Worm (Caenorhabditis elegans) whole organism, L2 larva: Measurements from ENCODE around the gene Y43F4A.4.

Experiments used
- C34F6.9 ChIP-seq: fragments of 150-350 bp; optimal IDR thresholded peaks from 2 replicates; lab custom pipeline; 2014; ENCODE audit warnings: missing biosample characterization, missing genetic modification characterization
- F13H6.1 ChIP-seq: sonication (generic microtip); optimal IDR thresholded peaks from 2 replicates; lab custom pipeline; 2016; ENCODE audit warnings: missing genetic modification characterization, missing compliant biosample characterization
- R02D3.7 ChIP-seq: fragments of 150-350 bp; optimal IDR thresholded peaks from 2 replicates; lab custom pipeline; 2014; ENCODE audit warnings: missing biosample characterization, missing genetic modification characterization
- Y55F3AM.14 ChIP-seq: fragments of 200-800 bp; sonication (Bioruptor generic); optimal IDR thresholded peaks from 2 replicates; lab custom pipeline; 2018; ENCODE audit warnings: mild to moderate bottlenecking, missing genetic modification characterization, missing compliant biosample characterization
- ZK546.5 ChIP-seq: sonication (generic microtip); optimal IDR thresholded peaks from 2 replicates; lab custom pipeline; 2017; ENCODE audit warnings: missing biosample characterization, missing genetic modification characterization
- alr-1 ChIP-seq: fragments of 150-350 bp; optimal IDR thresholded peaks from 2 replicates; lab custom pipeline; 2014; ENCODE audit warnings: missing biosample characterization, missing genetic modification characterization
- aly-2 ChIP-seq: fragments of 150-350 bp; optimal IDR thresholded peaks from 2 replicates; lab custom pipeline; 2014; ENCODE audit warnings: missing biosample characterization, missing genetic modification characterization
- ama-1 ChIP-seq: fragments of 150-350 bp; optimal IDR thresholded peaks from 2 replicates; lab custom pipeline; 2018; ENCODE audit warnings: inconsistent platforms
- blmp-1 ChIP-seq: sonication (generic microtip); optimal IDR thresholded peaks from 2 replicates; lab custom pipeline; 2017; ENCODE audit warnings: missing genetic modification characterization, mild to moderate bottlenecking, missing compliant biosample characterization, antibody characterized with exemption, moderate library complexity; ENCODE audit not compliant: insufficient read depth
- ceh-16 ChIP-seq: fragments of 150-350 bp; optimal IDR thresholded peaks from 2 replicates; lab custom pipeline; 2014; ENCODE audit warnings: missing biosample characterization, missing genetic modification characterization
- ceh-82 ChIP-seq: fragments of 150-350 bp; optimal IDR thresholded peaks from 2 replicates; lab custom pipeline; 2014; ENCODE audit warnings: missing biosample characterization, missing genetic modification characterization
- crh-2 ChIP-seq: sonication (generic microtip); optimal IDR thresholded peaks from 2 replicates; lab custom pipeline; 2017; ENCODE audit warnings: missing biosample characterization, missing genetic modification characterization
- dmd-4 ChIP-seq: sonication (generic microtip); optimal IDR thresholded peaks from 2 replicates; lab custom pipeline; 2017; ENCODE audit warnings: missing biosample characterization, missing genetic modification characterization
- egl-27 ChIP-seq: sonication (generic microtip); optimal IDR thresholded peaks from 3 replicates; lab custom pipeline; 2017; ENCODE audit warnings: missing biosample characterization, missing genetic modification reagents, missing genetic modification characterization
- elt-1 ChIP-seq: fragments of 150-350 bp; optimal IDR thresholded peaks from 2 replicates; lab custom pipeline; 2014; ENCODE audit warnings: missing biosample characterization, missing genetic modification characterization
- elt-3 ChIP-seq: sonication (generic microtip); optimal IDR thresholded peaks from 2 replicates; lab custom pipeline; 2017; ENCODE audit warnings: missing biosample characterization, missing genetic modification characterization
- fos-1 ChIP-seq: fragments of 150-350 bp; optimal IDR thresholded peaks from 2 replicates; lab custom pipeline; 2014; ENCODE audit warnings: missing biosample characterization, missing genetic modification characterization
- gmeb-1 ChIP-seq: fragments of 150-350 bp; optimal IDR thresholded peaks from 2 replicates; lab custom pipeline; 2014; ENCODE audit warnings: missing biosample characterization, missing genetic modification characterization
- lin-11 ChIP-seq: fragments of 150-350 bp; sonication (generic microtip); optimal IDR thresholded peaks from 2 replicates; lab custom pipeline; 2014; ENCODE audit warnings: missing biosample characterization, missing genetic modification characterization, inconsistent platforms, mixed read lengths
- lin-13 ChIP-seq: fragments of 150-350 bp; optimal IDR thresholded peaks from 2 replicates; lab custom pipeline; 2014; ENCODE audit warnings: missing biosample characterization, missing genetic modification reagents, missing genetic modification characterization
- lin-39 ChIP-seq: fragments of 150-350 bp; optimal IDR thresholded peaks from 2 replicates; lab custom pipeline; 2014; ENCODE audit warnings: missing biosample characterization, missing genetic modification reagents, missing genetic modification characterization
- lsy-2 ChIP-seq, 2 experiments: fragments of 150-350 bp in 1 of 2; sonication (generic microtip) in 1 of 2; optimal IDR thresholded peaks; 2 replicates each; lab custom pipeline; 2014 to 2017; ENCODE audit warnings: missing biosample characterization in 2 of 2, missing genetic modification characterization in 2 of 2
- mab-5 ChIP-seq: fragments of 150-350 bp; optimal IDR thresholded peaks from 2 replicates; lab custom pipeline; 2014; ENCODE audit warnings: missing biosample characterization, missing genetic modification characterization
- mbf-1 ChIP-seq: sonication (generic microtip); optimal IDR thresholded peaks from 2 replicates; lab custom pipeline; 2017; ENCODE audit warnings: missing biosample characterization, missing genetic modification characterization
- mdl-1 ChIP-seq, 2 experiments: fragments of 150-350 bp in 1 of 2; sonication (generic microtip) in 1 of 2; optimal IDR thresholded peaks; 2 replicates each; lab custom pipeline; 2017; ENCODE audit warnings: missing biosample characterization in 2 of 2, missing genetic modification characterization in 2 of 2
- nhr-10 ChIP-seq: sonication (generic microtip); optimal IDR thresholded peaks from 2 replicates; lab custom pipeline; 2017; ENCODE audit warnings: missing biosample characterization, missing genetic modification characterization
- nhr-11 ChIP-seq: fragments of 150-350 bp; optimal IDR thresholded peaks from 2 replicates; lab custom pipeline; 2014; ENCODE audit warnings: missing biosample characterization, missing genetic modification characterization
- nhr-12 ChIP-seq: fragments of 150-350 bp; optimal IDR thresholded peaks from 2 replicates; lab custom pipeline; 2014; ENCODE audit warnings: missing biosample characterization, missing genetic modification characterization
- nhr-129 ChIP-seq: fragments of 150-350 bp; optimal IDR thresholded peaks from 2 replicates; lab custom pipeline; 2014; ENCODE audit warnings: missing biosample characterization, missing genetic modification characterization
- nhr-21 ChIP-seq: fragments of 150-350 bp; optimal IDR thresholded peaks from 2 replicates; lab custom pipeline; 2014; ENCODE audit warnings: missing biosample characterization, missing genetic modification characterization
- nhr-23 ChIP-seq: fragments of 150-350 bp; optimal IDR thresholded peaks from 2 replicates; lab custom pipeline; 2014; ENCODE audit warnings: missing biosample characterization, missing genetic modification reagents, missing genetic modification characterization
- nhr-237 ChIP-seq: fragments of 150-350 bp; optimal IDR thresholded peaks from 2 replicates; lab custom pipeline; 2014; ENCODE audit warnings: missing biosample characterization, missing genetic modification characterization
- nhr-25 ChIP-seq: fragments of 150-350 bp; sonication (generic microtip); optimal IDR thresholded peaks from 3 replicates; lab custom pipeline; 2014; ENCODE audit warnings: missing biosample characterization, missing genetic modification characterization
- nhr-6 ChIP-seq: fragments of 150-350 bp; optimal IDR thresholded peaks from 2 replicates; lab custom pipeline; 2014; ENCODE audit warnings: missing biosample characterization, missing genetic modification characterization
- nhr-77 ChIP-seq: fragments of 150-350 bp; optimal IDR thresholded peaks from 2 replicates; lab custom pipeline; 2014; ENCODE audit warnings: missing biosample characterization, missing genetic modification characterization
- peb-1 ChIP-seq: fragments of 150-350 bp; optimal IDR thresholded peaks from 2 replicates; lab custom pipeline; 2014; ENCODE audit warnings: missing biosample characterization, missing genetic modification characterization
- sem-4 ChIP-seq: fragments of 150-350 bp; optimal IDR thresholded peaks from 2 replicates; lab custom pipeline; 2014; ENCODE audit warnings: missing biosample characterization, missing genetic modification reagents, missing genetic modification characterization
- skn-1 ChIP-seq: sonication (generic microtip); optimal IDR thresholded peaks from 2 replicates; lab custom pipeline; 2017; ENCODE audit warnings: missing biosample characterization, missing genetic modification characterization
- sma-3 ChIP-seq: sonication (generic microtip); optimal IDR thresholded peaks from 2 replicates; lab custom pipeline; 2016; ENCODE audit warnings: missing genetic modification reagents, missing genetic modification characterization, missing compliant biosample characterization
- sma-9 ChIP-seq, 2 experiments: fragments of 150-350 bp in 1 of 2; sonication (generic microtip) in 1 of 2; optimal IDR thresholded peaks; 2 replicates each; lab custom pipeline; 2014 to 2016; ENCODE audit warnings: missing genetic modification characterization in 2 of 2, mild to moderate bottlenecking in 1 of 2, missing biosample characterization in 1 of 2, missing compliant biosample characterization in 1 of 2, missing genetic modification reagents in 1 of 2, moderate library complexity in 1 of 2
- snpc-4 ChIP-seq: fragments of 150-350 bp; optimal IDR thresholded peaks from 2 replicates; lab custom pipeline; 2014; ENCODE audit warnings: missing biosample characterization, missing genetic modification characterization
- unc-39 ChIP-seq: fragments of 150-350 bp; optimal IDR thresholded peaks from 2 replicates; lab custom pipeline; 2014; ENCODE audit warnings: missing biosample characterization, missing genetic modification characterization
- unc-55 ChIP-seq: fragments of 150-350 bp; sonication (generic microtip); optimal IDR thresholded peaks from 3 replicates; lab custom pipeline; 2014; ENCODE audit warnings: missing biosample characterization, missing genetic modification reagents, missing genetic modification characterization
- unc-62 ChIP-seq: fragments of 150-350 bp; optimal IDR thresholded peaks from 2 replicates; lab custom pipeline; 2014; ENCODE audit warnings: missing biosample characterization, missing genetic modification reagents, missing genetic modification characterization
- zag-1 ChIP-seq: fragments of 150-350 bp; optimal IDR thresholded peaks from 2 replicates; lab custom pipeline; 2014; ENCODE audit warnings: missing biosample characterization, missing genetic modification characterization
- ztf-1 ChIP-seq: fragments of 200-800 bp; sonication (Bioruptor generic); conservative IDR thresholded peaks from 2 replicates; pipeline ENCODE4 v1.3.6; 2022; ENCODE audit warnings: missing genetic modification characterization, missing compliant biosample characterization
- ztf-11 ChIP-seq: sonication (generic microtip); optimal IDR thresholded peaks from 2 replicates; lab custom pipeline; 2017; ENCODE audit warnings: missing biosample characterization, missing genetic modification characterization
- ztf-4 ChIP-seq: fragments of 150-350 bp; optimal IDR thresholded peaks from 2 replicates; lab custom pipeline; 2014; ENCODE audit warnings: missing biosample characterization, missing genetic modification characterization

Gene Y43F4A.4

DNA sequence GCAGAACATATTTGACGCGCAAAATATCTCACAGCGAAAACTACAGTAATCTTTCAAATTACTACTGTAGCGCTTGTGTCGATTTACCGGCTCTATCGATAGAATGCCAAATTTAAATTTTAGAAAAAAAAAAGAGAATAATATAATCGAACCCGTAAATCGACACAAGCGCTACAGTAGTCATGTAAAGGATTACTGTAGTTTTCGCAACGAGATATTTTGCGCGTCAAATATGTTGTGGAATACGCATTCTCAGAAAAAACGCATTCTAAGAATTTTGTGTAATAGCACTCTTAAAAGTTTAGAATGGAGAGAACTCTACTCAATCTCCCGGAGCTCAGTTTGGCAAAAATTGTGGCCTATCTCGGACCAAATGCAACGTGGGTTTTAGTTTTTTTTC, 20.2 kb downstream of the Y43F4A.4 start, which contains the start of gene F56A8.5:
Gene F56A8.5 (plus strand): TSS at position 301 of the 400 bp plus-strand sequence.
- no peak for TF ChIP-seq crh-2 (tag; lab: Kevin White, UChicago)
- no peak for TF ChIP-seq ztf-11
- no peak for TF ChIP-seq mdl-1 (tag; optimal IDR thresholded peaks at IDR 0.05; lab: Kevin White, UChicago)
- TF ChIP-seq nhr-6 (tag; lab: Kevin White, UChicago), result no peak
- TF ChIP-seq sem-4 (tag; lab: Kevin White, UChicago), result no peak
- TF ChIP-seq nhr-23 (tag; lab: Kevin White, UChicago), result no peak
- TF ChIP-seq F13H6.1, result no peak
- TF ChIP-seq unc-39 (tag; lab: Kevin White, UChicago), result no peak
- no peak for TF ChIP-seq Y55F3AM.14 (GFP tag; lab: Kevin White, UChicago)
- no peak for TF ChIP-seq ceh-82 (tag; lab: Kevin White, UChicago)
- TF ChIP-seq lin-11 (tag; lab: Kevin White, UChicago), result no peak
- no peak for TF ChIP-seq blmp-1 (tag; lab: Kevin White, UChicago)
- no peak for TF ChIP-seq elt-1 (tag; lab: Kevin White, UChicago)

DNA sequence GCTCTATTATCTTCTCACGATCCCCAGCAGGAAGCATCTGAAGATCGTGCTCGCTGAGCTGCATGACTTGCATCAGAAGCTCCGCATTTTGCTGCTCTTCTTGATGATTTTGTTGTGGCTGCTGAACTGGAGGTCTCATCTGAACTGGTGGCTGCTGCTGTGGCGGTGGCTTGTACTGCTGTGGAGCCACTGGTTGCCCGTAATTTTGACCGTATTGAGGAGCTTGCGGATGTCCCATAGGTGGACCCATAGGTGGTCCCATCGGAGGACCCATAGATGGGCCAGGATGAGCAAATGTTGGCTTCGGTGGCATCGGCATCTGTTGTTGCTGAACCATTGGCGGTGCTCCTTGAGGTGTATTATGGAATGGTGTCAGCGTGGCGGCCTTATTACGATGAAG, 21.7 kb downstream of the Y43F4A.4 start:
- TF ChIP-seq blmp-1 (tag; lab: Kevin White, UChicago) (no peak), unc-39 (tag; lab: Kevin White, UChicago) (no peak)

- peak; percentile 39 for TF ChIP-seq fos-1 (tag; lab: Kevin White, UChicago)
- no peak for TF ChIP-seq dmd-4 (tag; lab: Kevin White, UChicago)
- TF ChIP-seq ceh-16 (tag; lab: Kevin White, UChicago), result peak; percentile 70
- no peak for TF ChIP-seq nhr-237 (tag; lab: Kevin White, UChicago)
- TF ChIP-seq crh-2 (tag; lab: Kevin White, UChicago), result peak; percentile 82
- TF ChIP-seq Y55F3AM.14 (GFP tag; lab: Kevin White, UChicago), result no peak
- TF ChIP-seq nhr-11, result no peak
- no peak for TF ChIP-seq nhr-23 (tag; lab: Kevin White, UChicago)
- no peak for TF ChIP-seq aly-2 (tag; lab: Kevin White, UChicago)
- TF ChIP-seq lin-13, result peak; percentile 77
- TF ChIP-seq ztf-4, result no peak
- no peak for TF ChIP-seq mbf-1 (tag; lab: Kevin White, UChicago)
- TF ChIP-seq mab-5, result no peak
- no peak for TF ChIP-seq zag-1 (tag; lab: Kevin White, UChicago)
- TF ChIP-seq nhr-12 (tag; lab: Kevin White, UChicago), result no peak
- no peak for TF ChIP-seq R02D3.7 (tag; lab: Kevin White, UChicago)
- no peak for TF ChIP-seq ZK546.5 (tag; lab: Kevin White, UChicago)
- TF ChIP-seq unc-39 (tag; lab: Kevin White, UChicago), result no peak
- TF ChIP-seq sma-9 (GFP tag; optimal IDR thresholded peaks at IDR 0.05; lab: Kevin White, UChicago), result peak; percentile 74
- no peak for TF ChIP-seq sma-9 (tag; optimal IDR thresholded peaks at IDR 0.05; lab: Kevin White, UChicago)
- peak; percentile 76 for TF ChIP-seq sma-3 (GFP tag; lab: Kevin White, UChicago)
- TF ChIP-seq blmp-1 (tag; lab: Kevin White, UChicago), result peak; percentile 14
- TF ChIP-seq nhr-10 (tag; lab: Kevin White, UChicago), result peak; percentile 27
- peak; percentile 43 for TF ChIP-seq nhr-6 (tag; lab: Kevin White, UChicago)
- TF ChIP-seq gmeb-1 (tag; lab: Kevin White, UChicago), result peak; percentile 85
- no peak for TF ChIP-seq lin-39 (tag; lab: Kevin White, UChicago)
- peak; percentile 82 for TF ChIP-seq lin-11 (tag; lab: Kevin White, UChicago)
- TF ChIP-seq snpc-4 (tag; lab: Kevin White, UChicago), result no peak
- peak; percentile 66 to 83 for TF ChIP-seq lsy-2 (tag; optimal IDR thresholded peaks at IDR 0.05; lab: Kevin White, UChicago)
- TF ChIP-seq C34F6.9 (tag; lab: Kevin White, UChicago), result peak; percentile 80
- peak; percentile 77 for TF ChIP-seq nhr-21 (tag; lab: Kevin White, UChicago)
- no peak for TF ChIP-seq egl-27 (tag; lab: Kevin White, UChicago)
- no peak for TF ChIP-seq ceh-82 (tag; lab: Kevin White, UChicago)
- TF ChIP-seq sem-4 (tag; lab: Kevin White, UChicago), result peak; percentile 74
- TF ChIP-seq nhr-77 (tag; lab: Kevin White, UChicago), result peak; percentile 8
- TF ChIP-seq elt-1 (tag; lab: Kevin White, UChicago), result no peak
- TF ChIP-seq mdl-1 (tag; optimal IDR thresholded peaks at IDR 0.05; lab: Kevin White, UChicago), result no peak
- TF ChIP-seq ama-1 (lab: Kevin White, UChicago), result no peak
- TF ChIP-seq nhr-129 (tag; lab: Kevin White, UChicago), result peak; percentile 84
- peak; percentile 3 for TF ChIP-seq ztf-11
- no peak for TF ChIP-seq elt-3 (tag; lab: Kevin White, UChicago)
- TF ChIP-seq F13H6.1, result peak; percentile 84
- TF ChIP-seq ztf-1 (GFP tag; lab: Robert Waterston, UW), result no peak
- no peak for TF ChIP-seq alr-1 (tag; lab: Kevin White, UChicago)
- peak; percentile 78 for TF ChIP-seq unc-55
- no peak for TF ChIP-seq unc-62 (GFP tag; lab: Kevin White, UChicago)
- TF ChIP-seq peb-1 (tag; lab: Kevin White, UChicago), result no peak
- peak; percentile 39 for TF ChIP-seq skn-1 (tag; lab: Kevin White, UChicago)
- peak; percentile 71 for TF ChIP-seq nhr-25 (tag; lab: Kevin White, UChicago)
Measured at ce11 chrIII:13268856-13269255, 23.5 kb downstream of the Y43F4A.4 start, which contains the start of gene cpf-2. Gene cpf-2 (minus strand): TSS chrIII:13268883.
